Worm (Caenorhabditis elegans): ENCODE results near the gene F16G10.9.

F16G10.9 gene

DNA sequence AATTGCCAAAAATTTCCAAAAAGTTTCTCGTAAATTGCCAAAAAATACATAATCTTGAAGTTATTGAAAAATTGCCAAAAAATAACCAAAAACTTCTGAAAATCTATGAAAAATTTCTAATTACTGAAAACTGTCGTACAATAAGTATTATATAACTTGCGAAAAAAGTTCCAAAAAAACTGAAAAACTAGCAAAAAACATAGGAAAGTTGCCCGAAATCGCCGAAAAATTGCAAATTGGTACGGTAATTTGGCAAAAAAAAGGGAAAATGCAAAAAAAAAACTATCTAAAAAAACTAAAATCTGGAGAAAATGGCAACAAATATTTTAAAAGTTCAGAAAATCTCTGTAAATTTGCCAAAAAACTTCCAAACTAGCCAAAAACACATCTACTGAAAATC, 43.9 kb downstream of the F16G10.9 start, which contains the start of gene enri-1:
Gene enri-1 (minus strand): TSS at position 101 of the 400 bp plus-strand sequence.
- TF ChIP-seq sptf-1 (tag; optimal IDR thresholded peaks at IDR 0.05) (no peak), egl-27 (tag; optimal IDR thresholded peaks at IDR 0.05) (no peak), nhr-85 (tag) (no peak)

DNA sequence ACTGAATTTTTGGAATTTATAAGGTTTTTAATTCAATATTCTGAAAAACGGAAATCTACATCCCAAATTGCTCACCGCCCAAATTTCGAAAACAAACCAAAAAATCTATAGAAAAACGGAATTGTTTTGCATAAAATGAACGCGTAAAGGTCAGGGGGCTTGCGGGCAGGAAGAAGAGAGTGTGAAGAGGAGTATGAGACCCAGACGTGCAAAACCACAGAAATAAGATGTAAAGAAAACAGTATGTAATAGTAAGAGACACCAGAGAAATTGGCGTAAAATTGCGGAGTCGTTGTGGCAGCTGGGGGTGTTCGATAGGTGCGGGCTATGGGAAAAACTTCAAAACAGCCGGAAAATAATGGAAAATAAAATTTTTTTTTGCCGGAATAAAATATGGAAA, 44.4 kb downstream of the F16G10.9 start:
- TF ChIP-seq nhr-90 (tag; optimal IDR thresholded peaks at IDR 0.05; ENCODE audit: poor library complexity): no peak
- TF ChIP-seq snu-23 (GFP tag; optimal IDR thresholded peaks at IDR 0.05): peak; percentile 6
- peak in 1 of 2 experiments; percentile 10 for TF ChIP-seq lsy-2 (tag; optimal IDR thresholded peaks at IDR 0.05)
- peak; percentile 34 to 44 for TF ChIP-seq efl-1 (optimal IDR thresholded peaks at IDR 0.05)
- peak; percentile 18 to 20 for TF ChIP-seq efl-1 (GFP tag; optimal IDR thresholded peaks at IDR 0.05 in 1 of 2)
- TF ChIP-seq ets-5 (GFP tag; IDR thresholded peaks at IDR 0.05): no peak
- TF ChIP-seq elt-3 (tag; optimal IDR thresholded peaks at IDR 0.05): no peak
- peak; percentile 61 for TF ChIP-seq lin-14 (GFP tag; optimal IDR thresholded peaks at IDR 0.05)
- no peak for TF ChIP-seq sup-37 (GFP tag; optimal IDR thresholded peaks at IDR 0.05)
- TF ChIP-seq xbp-1 (tag; optimal IDR thresholded peaks at IDR 0.05): no peak
- TF ChIP-seq fkh-4 (tag; optimal IDR thresholded peaks at IDR 0.05; ENCODE audit: borderline replicate concordance): no peak
- no peak for TF ChIP-seq egl-27 (tag; optimal IDR thresholded peaks at IDR 0.05)
- TF ChIP-seq lin-35 (GFP tag; optimal IDR thresholded peaks at IDR 0.05): peak; percentile 10 to 23
- TF ChIP-seq rnt-1 (tag; optimal IDR thresholded peaks at IDR 0.05): peak; percentile 78
- peak; percentile 35 for TF ChIP-seq mep-1 (tag; optimal IDR thresholded peaks at IDR 0.05)
- peak; percentile 4 for TF ChIP-seq F16B12.6 (tag; optimal IDR thresholded peaks at IDR 0.05)

DNA sequence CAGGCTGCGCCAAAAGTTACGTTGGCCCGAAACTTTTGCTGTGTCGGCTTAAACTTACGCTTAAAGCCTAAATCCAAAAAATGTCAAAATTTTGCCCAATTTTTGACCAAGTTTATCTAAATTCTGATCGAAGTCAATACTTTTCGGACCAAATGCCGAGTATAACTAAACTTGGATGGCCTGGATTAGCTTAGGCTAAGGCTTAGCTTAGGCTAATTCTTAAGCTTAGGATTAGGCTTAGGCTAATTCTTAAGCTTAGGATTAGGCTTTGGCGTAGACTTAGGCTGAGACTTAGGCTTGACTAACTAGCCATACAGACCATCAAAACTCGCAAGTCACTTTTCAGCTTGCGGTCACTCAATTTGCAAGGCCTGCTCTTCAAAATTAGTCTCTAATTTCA, 49.2 kb downstream of the F16G10.9 start:
- TF ChIP-seq blmp-1 (tag; optimal IDR thresholded peaks at IDR 0.05): no peak
- TF ChIP-seq aly-2 (tag; optimal IDR thresholded peaks at IDR 0.05): no peak
- no peak for TF ChIP-seq F16B12.6 (tag; optimal IDR thresholded peaks at IDR 0.05)
- TF ChIP-seq swsn-7 (tag; optimal IDR thresholded peaks at IDR 0.05): no peak

DNA sequence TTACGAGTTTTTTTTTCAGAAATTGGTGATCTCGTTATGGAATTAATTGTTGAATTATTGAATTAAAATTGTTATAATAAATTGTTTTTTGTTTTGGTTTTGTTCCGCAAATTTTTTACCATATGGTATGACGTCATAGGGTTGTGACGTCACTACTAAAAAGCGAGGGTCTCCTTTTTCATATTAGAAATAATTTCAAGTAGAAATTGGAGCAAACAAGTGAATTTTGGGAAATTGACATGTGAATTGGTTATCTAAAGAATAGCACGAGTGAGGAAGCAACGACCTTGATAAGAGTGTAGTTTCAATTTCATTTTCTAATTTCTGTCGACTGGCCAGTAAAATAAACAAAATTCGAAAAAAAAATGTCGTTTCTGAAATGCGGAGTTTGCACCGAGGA, 49.8 kb downstream of the F16G10.9 start, which contains the start of gene F43C11.7:
Gene F43C11.7 (plus strand): TSS at position 326 of the 400 bp plus-strand sequence.
- no peak for TF ChIP-seq ces-1 (GFP tag; optimal IDR thresholded peaks at IDR 0.05)
- peak in 1 of 2 experiments; percentile 20 for TF ChIP-seq lin-35 (GFP tag; optimal IDR thresholded peaks at IDR 0.05)
- TF ChIP-seq unc-98 (GFP tag; IDR thresholded peaks at IDR 0.05): no peak
- no peak for TF ChIP-seq ceh-90 (tag; optimal IDR thresholded peaks at IDR 0.05)
- TF ChIP-seq ama-1 (optimal IDR thresholded peaks at IDR 0.05): no peak
- no peak for TF ChIP-seq mab-9 (GFP tag; IDR thresholded peaks at IDR 0.05)
- TF ChIP-seq swsn-7 (tag; optimal IDR thresholded peaks at IDR 0.05): no peak
- no peak for TF ChIP-seq efl-1 (optimal IDR thresholded peaks at IDR 0.05)
- peak in 1 of 2 experiments; percentile 71 for TF ChIP-seq efl-1 (GFP tag; optimal IDR thresholded peaks at IDR 0.05 in 1 of 2)
- TF ChIP-seq lin-14 (GFP tag; optimal IDR thresholded peaks at IDR 0.05): no peak
- TF ChIP-seq nhr-20 (tag; optimal IDR thresholded peaks at IDR 0.05): peak; percentile 30
- TF ChIP-seq nhr-71 (tag; optimal IDR thresholded peaks at IDR 0.05): peak; percentile 9
- no peak for TF ChIP-seq pqm-1 (tag; optimal IDR thresholded peaks at IDR 0.05)
- TF ChIP-seq elt-2 (tag; optimal IDR thresholded peaks at IDR 0.05): peak; percentile 73
- TF ChIP-seq mep-1 (tag; optimal IDR thresholded peaks at IDR 0.05): no peak

All from whole organism, L1 larva.